Fruit fly (Drosophila melanogaster) Kc167 (cell line): Measurements from ENCODE around the gene Eato.

ENCODE experiments used
- Myc ChIP-seq: fragments of >200 bp; optimal IDR thresholded peaks from 2 replicates; lab custom pipeline; 2017; ENCODE audit warnings: missing external identifiers
- h ChIP-seq: fragments of >200 bp; optimal IDR thresholded peaks from 3 replicates; lab custom pipeline; 2018; ENCODE audit warnings: missing external identifiers
- psq ChIP-seq: fragments of >200 bp; optimal IDR thresholded peaks from 2 replicates; lab custom pipeline; 2017; ENCODE audit warnings: missing external identifiers
- ttk ChIP-seq: sonication (Bioruptor generic); optimal IDR thresholded peaks from 2 replicates; lab custom pipeline; 2017; ENCODE audit warnings: missing external identifiers

dm6 chr2L:13783264-13784154 is at the start of gene Eato:
- TF ChIP-seq h (lab: Kevin White, UChicago), result no peak
- no peak for TF ChIP-seq ttk (lab: Kevin White, UChicago)
- TF ChIP-seq Myc (lab: Kevin White, UChicago), result no peak
- no peak for TF ChIP-seq psq
